Worm (Caenorhabditis elegans) whole organism, young adult: ENCODE measurements around the gene maoc-1.
A peak's percentile ranks its signal among the peaks of the same experiment; 100 is the strongest.

Experiments used
- B0261.1 ChIP-seq: sonication (generic microtip); optimal IDR thresholded peaks from 2 replicates; lab custom pipeline; 2016; ENCODE audit warnings: mild to moderate bottlenecking, missing genetic modification characterization, moderate library complexity, missing compliant biosample characterization
- B0336.3 ChIP-seq: fragments of 200-800 bp; sonication (Bioruptor generic); IDR thresholded peaks from 2 replicates; pipeline ENCODE4 v1.3.6; 2022; ENCODE audit warnings: missing genetic modification characterization, missing compliant biosample characterization
- C06A6.2 ChIP-seq: fragments of 200-800 bp; sonication (Bioruptor generic); conservative IDR thresholded peaks from 2 replicates; pipeline ENCODE4 v1.3.6; 2022; ENCODE audit warnings: missing genetic modification characterization, missing compliant biosample characterization
- D2030.7 ChIP-seq: fragments of 200-800 bp; sonication (Bioruptor generic); IDR thresholded peaks from 2 replicates; pipeline ENCODE4 v1.3.6; 2022; ENCODE audit warnings: missing genetic modification reagents, missing genetic modification characterization, missing compliant biosample characterization
- F23B12.7 ChIP-seq: sonication (generic microtip); optimal IDR thresholded peaks from 2 replicates; lab custom pipeline; 2017; ENCODE audit warnings: missing genetic modification characterization, mild to moderate bottlenecking, missing compliant biosample characterization, antibody characterized with exemption, moderate library complexity; ENCODE audit not compliant: insufficient read depth
- K12H6.12 ChIP-seq: fragments of 200-800 bp; sonication (Bioruptor generic); optimal IDR thresholded peaks from 2 replicates; lab custom pipeline; 2018; ENCODE audit warnings: mild to moderate bottlenecking, missing genetic modification characterization, missing compliant biosample characterization
- Y53G8AR.9 ChIP-seq: fragments of 200-800 bp; sonication (Bioruptor generic); conservative IDR thresholded peaks from 2 replicates; pipeline ENCODE4 v1.3.6; 2022; ENCODE audit warnings: missing genetic modification reagents, missing genetic modification characterization, missing compliant biosample characterization
- ama-1 ChIP-seq, 3 experiments: fragments of 150-350 bp in 1 of 3; sonication (generic microtip) in 2 of 3; optimal IDR thresholded peaks; 2 replicates each; lab custom pipeline; 2014 to 2018; ENCODE audit warnings: missing biosample characterization in 2 of 3, missing genetic modification characterization in 2 of 3, missing genetic modification reagents in 2 of 3
- aptf-2 ChIP-seq: fragments of 200-800 bp; sonication (Bioruptor generic); conservative IDR thresholded peaks from 2 replicates; pipeline ENCODE4 v1.3.6; 2022; ENCODE audit warnings: missing genetic modification reagents, missing genetic modification characterization, missing compliant biosample characterization
- bed-2 ChIP-seq: fragments of 200-800 bp; sonication (Bioruptor generic); IDR thresholded peaks from 2 replicates; pipeline ENCODE4 v1.3.6; 2022; ENCODE audit warnings: missing genetic modification reagents, missing genetic modification characterization, missing compliant biosample characterization
- ceh-100 ChIP-seq: fragments of 200-800 bp; sonication (Bioruptor generic); IDR thresholded peaks from 2 replicates; pipeline ENCODE4 v1.3.6; 2022; ENCODE audit warnings: missing genetic modification reagents, missing genetic modification characterization, missing compliant biosample characterization
- die-1 ChIP-seq: sonication (generic microtip); optimal IDR thresholded peaks from 2 replicates; lab custom pipeline; 2016; ENCODE audit warnings: missing genotype, mild to moderate bottlenecking, missing genetic modification characterization, missing compliant biosample characterization
- efl-1 ChIP-seq: fragments of 150-350 bp; optimal IDR thresholded peaks from 2 replicates; lab custom pipeline; 2014; ENCODE audit warnings: missing biosample characterization, missing genetic modification reagents, missing genetic modification characterization
- ekl-4 ChIP-seq: fragments of 200-800 bp; sonication (Bioruptor generic); IDR thresholded peaks from 2 replicates; pipeline ENCODE4 v1.3.6; 2022; ENCODE audit warnings: missing genetic modification reagents, missing genetic modification characterization, missing compliant biosample characterization
- gei-17 ChIP-seq: fragments of 200-800 bp; sonication (Bioruptor generic); optimal IDR thresholded peaks from 2 replicates; lab custom pipeline; 2018; ENCODE audit warnings: mild to moderate bottlenecking, missing genetic modification characterization, missing compliant biosample characterization
- hlh-12 ChIP-seq: sonication (generic microtip); optimal IDR thresholded peaks from 2 replicates; lab custom pipeline; 2016; ENCODE audit warnings: missing genetic modification characterization, missing compliant biosample characterization
- hlh-26 ChIP-seq: fragments of 200-800 bp; sonication (Bioruptor generic); conservative IDR thresholded peaks from 2 replicates; pipeline ENCODE4 v1.3.6; 2022; ENCODE audit warnings: missing genetic modification reagents, missing genetic modification characterization, missing compliant biosample characterization
- hsf-1 ChIP-seq: fragments of 200-800 bp; sonication (Bioruptor generic); IDR thresholded peaks from 2 replicates; pipeline ENCODE4 v1.3.6; 2022; ENCODE audit warnings: missing genetic modification reagents, missing genetic modification characterization, missing compliant biosample characterization
- lag-1 ChIP-seq: fragments of 200-800 bp; sonication (Bioruptor generic); IDR thresholded peaks from 2 replicates; pipeline ENCODE4 v1.3.6; 2022; ENCODE audit warnings: missing genetic modification reagents, missing genetic modification characterization, missing compliant biosample characterization
- lsl-1 ChIP-seq: fragments of 200-800 bp; sonication (Bioruptor generic); optimal IDR thresholded peaks from 2 replicates; lab custom pipeline; 2018; ENCODE audit warnings: mild to moderate bottlenecking, missing genetic modification characterization, moderate library complexity, missing compliant biosample characterization
- lsy-27 ChIP-seq: sonication (generic microtip); optimal IDR thresholded peaks from 2 replicates; lab custom pipeline; 2017; ENCODE audit warnings: missing genetic modification characterization, mild to moderate bottlenecking, missing compliant biosample characterization, antibody characterized with exemption, missing genotype, borderline replicate concordance; ENCODE audit not compliant: insufficient read depth
- madf-6 ChIP-seq: fragments of 200-800 bp; sonication (Bioruptor generic); IDR thresholded peaks from 2 replicates; pipeline ENCODE4 v1.3.6; 2022; ENCODE audit warnings: missing genetic modification reagents, missing genetic modification characterization, missing compliant biosample characterization
- madf-8 ChIP-seq: fragments of 200-800 bp; sonication (Bioruptor generic); conservative IDR thresholded peaks from 2 replicates; pipeline ENCODE4 v1.3.6; 2022; ENCODE audit warnings: missing genetic modification reagents, missing genetic modification characterization, missing compliant biosample characterization
- nfya-1 ChIP-seq: sonication (generic microtip); optimal IDR thresholded peaks from 2 replicates; lab custom pipeline; 2017; ENCODE audit warnings: antibody characterized with exemption, missing compliant biosample characterization, missing genetic modification characterization, borderline replicate concordance; ENCODE audit not compliant: insufficient read depth
- pbrm-1 ChIP-seq: fragments of 200-800 bp; sonication (Bioruptor generic); IDR thresholded peaks from 2 replicates; pipeline ENCODE4 v1.3.6; 2022; ENCODE audit warnings: missing genetic modification reagents, missing genetic modification characterization, missing compliant biosample characterization
- pha-4 ChIP-seq: fragments of 150-350 bp; sonication (generic microtip); optimal IDR thresholded peaks from 2 replicates; lab custom pipeline; 2014; ENCODE audit warnings: missing biosample characterization, missing genetic modification reagents, missing genetic modification characterization
- rcor-1 ChIP-seq: fragments of 200-800 bp; sonication (Bioruptor generic); IDR thresholded peaks from 2 replicates; pipeline ENCODE4 v1.3.6; 2022; ENCODE audit warnings: missing genetic modification reagents, missing genetic modification characterization, missing compliant biosample characterization
- repo-1 ChIP-seq: sonication (generic microtip); optimal IDR thresholded peaks from 2 replicates; lab custom pipeline; 2017; ENCODE audit warnings: mild to moderate bottlenecking, missing genetic modification characterization, missing compliant biosample characterization
- snpc-3.4 ChIP-seq: sonication (generic microtip); optimal IDR thresholded peaks from 2 replicates; lab custom pipeline; 2017; ENCODE audit warnings: missing genetic modification characterization, mild to moderate bottlenecking, missing compliant biosample characterization, antibody characterized with exemption, moderate library complexity, missing genotype, missing genetic modification reagents
- snpc-4 ChIP-seq, 5 experiments: fragments of 150-350 bp in 1 of 5; sonication (generic microtip) in 4 of 5; optimal IDR thresholded peaks; 2 replicates each; lab custom pipeline; 2014 to 2018; ENCODE audit warnings: missing genetic modification characterization in 5 of 5, missing biosample characterization in 3 of 5, antibody characterized with exemption in 2 of 5, mild to moderate bottlenecking in 2 of 5, missing compliant biosample characterization in 2 of 5, missing genotype in 2 of 5, moderate library complexity in 2 of 5, missing genetic modification reagents in 1 of 5
- tlf-1 ChIP-seq: fragments of 200-800 bp; sonication (Bioruptor generic); optimal IDR thresholded peaks from 2 replicates; lab custom pipeline; 2018; ENCODE audit warnings: mild to moderate bottlenecking, missing genetic modification characterization, missing compliant biosample characterization
- ztf-22 ChIP-seq: fragments of 200-800 bp; sonication (Bioruptor generic); optimal IDR thresholded peaks from 2 replicates; lab custom pipeline; 2018; ENCODE audit warnings: mild to moderate bottlenecking, missing genetic modification characterization, moderate library complexity, missing compliant biosample characterization
- ztf-3 ChIP-seq: fragments of 200-800 bp; sonication (Bioruptor generic); optimal IDR thresholded peaks from 2 replicates; lab custom pipeline; 2018; ENCODE audit warnings: mild to moderate bottlenecking, missing genetic modification characterization, missing compliant biosample characterization
- ztf-6 ChIP-seq: fragments of 200-800 bp; sonication (Bioruptor generic); IDR thresholded peaks from 2 replicates; pipeline ENCODE4 v1.3.6; 2022; ENCODE audit warnings: missing genetic modification reagents, missing genetic modification characterization, missing compliant biosample characterization

Gene maoc-1

DNA sequence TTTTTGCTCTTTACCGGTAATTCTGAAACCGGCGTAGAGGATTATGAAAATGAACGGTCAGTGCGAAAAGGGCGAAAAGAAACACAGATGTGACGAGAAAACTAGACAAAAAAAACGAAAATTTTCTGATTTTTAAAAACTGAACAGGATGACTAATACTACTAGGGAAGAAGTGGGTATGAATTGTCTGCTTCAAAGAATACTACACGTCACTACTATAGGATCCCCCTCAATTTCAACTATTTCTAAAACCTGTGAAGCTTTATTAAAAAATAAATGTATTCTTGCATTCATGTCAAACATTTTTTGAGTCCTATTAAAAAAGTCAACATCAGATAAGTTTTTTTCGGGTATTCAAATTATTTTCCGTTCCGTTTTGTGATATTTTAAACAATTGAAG is 28.0 kb downstream of the maoc-1 start:
- TF ChIP-seq pha-4 (tag; lab: Kevin White, UChicago) (no peak), repo-1 (no peak), rcor-1 (GFP tag; lab: Robert Waterston, UW) (no peak), B0261.1 (tag; lab: Kevin White, UChicago) (no peak), F23B12.7 (no peak), gei-17 (GFP tag; lab: Kevin White, UChicago) (no peak), hlh-12 (tag; lab: Kevin White, UChicago) (no peak), hsf-1 (no peak), B0336.3 (no peak), snpc-4 (GFP tag; optimal IDR thresholded peaks at IDR 0.05; lab: Kevin White, UChicago) (no peak), snpc-4 (tag; optimal IDR thresholded peaks at IDR 0.05; lab: Kevin White, UChicago) (no peak), tlf-1 (GFP tag; lab: Kevin White, UChicago) (no peak), D2030.7 (GFP tag; lab: Robert Waterston, UW) (no peak)
- TF ChIP-seq, all 124 proteins: peak for 0

DNA sequence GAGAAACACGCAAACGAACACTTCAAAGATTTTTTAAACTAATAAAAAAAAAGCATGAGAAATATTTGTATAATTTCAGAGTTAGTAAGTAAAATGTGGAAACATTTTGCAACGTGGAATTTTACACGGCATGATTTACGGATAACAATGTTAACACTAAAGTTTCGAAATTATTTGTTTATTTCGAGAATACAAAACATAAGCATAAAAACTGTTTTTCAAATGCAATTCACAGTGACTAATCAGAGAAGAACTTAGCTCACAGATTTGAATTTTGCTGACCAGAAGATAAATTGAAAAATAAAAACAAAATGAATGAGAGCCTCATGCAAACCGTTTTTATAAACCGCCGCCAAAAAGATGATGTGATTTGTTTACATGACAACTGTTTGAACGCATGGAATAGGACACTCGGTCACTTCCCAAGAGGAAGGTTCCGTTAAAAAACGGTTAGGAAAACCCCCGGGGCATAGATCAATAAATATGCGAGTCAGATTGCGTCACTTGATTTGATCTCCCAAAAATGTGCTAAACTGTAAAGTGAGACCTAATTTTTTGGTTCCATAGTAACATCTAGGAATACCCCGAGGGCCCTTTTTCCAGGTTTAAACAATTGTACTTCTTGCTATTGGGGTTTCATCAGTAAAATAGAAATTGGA is 29.9 kb downstream of the maoc-1 start, which contains the start of gene clh-3:
TSS of gene clh-3 (minus strand) at position 51 of the 659 bp plus-strand sequence.
- TF ChIP-seq pha-4 (tag; lab: Kevin White, UChicago) (no peak), ekl-4 (GFP tag; lab: Robert Waterston, UW) (no peak), madf-8 (peak; percentile 36), ceh-100 (GFP tag; lab: Robert Waterston, UW) (no peak), lag-1 (GFP tag; lab: Robert Waterston, UW) (no peak), pbrm-1 (GFP tag; lab: Robert Waterston, UW) (no peak), hlh-26 (GFP tag; lab: Robert Waterston, UW) (no peak), madf-6 (peak; percentile 60), ztf-22 (GFP tag; lab: Kevin White, UChicago) (no peak), snpc-3.4 (no peak), lsy-27 (no peak), efl-1 (GFP tag; lab: Kevin White, UChicago) (peak; percentile 61), aptf-2 (GFP tag; lab: Robert Waterston, UW) (peak; percentile 99), K12H6.12 (tag; lab: Kevin White, UChicago) (no peak), C06A6.2 (no peak), die-1 (tag; lab: Kevin White, UChicago) (no peak), nfya-1 (tag; lab: Kevin White, UChicago) (no peak), Y53G8AR.9 (GFP tag; lab: Robert Waterston, UW) (no peak), ztf-3 (no peak), hlh-12 (tag; lab: Kevin White, UChicago) (no peak), bed-2 (GFP tag; lab: Robert Waterston, UW) (no peak), lsl-1 (GFP tag; lab: Kevin White, UChicago) (no peak)

DNA sequence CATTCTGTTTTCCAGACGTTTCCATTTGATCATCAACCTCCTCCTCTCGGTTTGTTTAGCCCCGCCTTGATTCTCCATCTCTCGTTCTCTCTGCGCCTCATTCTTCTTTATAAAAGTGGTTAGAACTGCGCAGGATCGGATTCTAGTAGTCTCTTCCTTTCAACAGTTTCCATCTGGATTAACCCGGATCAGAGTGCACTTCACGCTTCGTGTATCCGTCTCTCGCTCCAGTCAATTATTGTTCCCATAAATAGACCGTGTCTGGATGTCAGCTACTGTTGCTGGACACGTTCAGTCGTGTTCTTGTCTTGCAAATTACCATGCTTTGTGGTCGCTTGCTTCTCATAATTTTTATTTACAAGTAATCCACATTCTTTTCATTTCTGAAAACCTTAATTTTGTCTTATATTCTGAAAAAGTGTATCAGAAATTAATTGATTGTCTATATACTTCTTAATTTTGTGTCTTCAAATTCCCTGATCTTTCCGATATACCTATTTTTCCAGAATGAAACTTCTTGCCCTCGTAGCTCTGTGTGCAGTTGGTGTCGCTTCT is 32.6 kb downstream of the maoc-1 start, which contains the start of gene F32A5.4:
TSS of gene F32A5.4 (plus strand) at position 505 of the 555 bp plus-strand sequence.
- TF ChIP-seq hsf-1 (0 out of 2 replicates have a peak, but pooled peaks have one; percentile 37), hlh-26 (GFP tag; lab: Robert Waterston, UW) (no peak), ztf-6 (no peak), ama-1 (optimal IDR thresholded peaks at IDR 0.05; lab: Kevin White, UChicago) (peak; percentile 62), ama-1 (GFP tag; optimal IDR thresholded peaks at IDR 0.05; lab: Kevin White, UChicago) (no peak)
- TF ChIP-seq, all 124 proteins: peak for 2
